Fruit fly (Drosophila melanogaster) whole organism: ENCODE measurements around the gene MagR.

Experiments
- CG8478 ChIP-seq: fragments of >200 bp; optimal IDR thresholded peaks from 2 replicates; lab custom pipeline; 2018; ENCODE audit warnings: inconsistent platforms
- Dll ChIP-seq: fragments of >200 bp; optimal IDR thresholded peaks from 2 replicates; lab custom pipeline; 2017
- EcR ChIP-seq, 2 experiments: fragments of >200 bp; optimal IDR thresholded peaks; 2 replicates each; lab custom pipeline; 2017; ENCODE audit warnings: missing biosample characterization in 2 of 2, missing genetic modification characterization in 2 of 2, missing genetic modification reagents in 2 of 2
- pan ChIP-seq: fragments of >200 bp; optimal IDR thresholded peaks from 2 replicates; lab custom pipeline; 2017
- psq ChIP-seq: fragments of >200 bp; optimal IDR thresholded peaks from 2 replicates; lab custom pipeline; 2017
- usp ChIP-seq: fragments of >200 bp; optimal IDR thresholded peaks from 2 replicates; lab custom pipeline; 2017; ENCODE audit warnings: missing biosample characterization, missing genetic modification characterization, mixed read lengths

The MagR gene

dm6 chrX:15733995-15734394 lies at the start of gene MagR, which contains the start of gene CG12379:
Gene MagR (plus strand): TSS chrX:15734270.
Gene CG12379 (minus strand): TSS chrX:15733996.
- TF ChIP-seq CG8478 (no peak), usp (GFP tag; lab: Kevin White, UChicago) (no peak), Dll (lab: Kevin White, UChicago) (no peak), pan (lab: Kevin White, UChicago) (no peak), psq (no peak), EcR (GFP tag; optimal IDR thresholded peaks at IDR 0.05; lab: Kevin White, UChicago) (no peak)

dm6 chrX:15684419-15684818 lies 49.7 kb upstream of the MagR start:
- no peak for TF ChIP-seq usp (GFP tag; lab: Kevin White, UChicago)
- TF ChIP-seq pan (lab: Kevin White, UChicago), result no peak
- no peak for TF ChIP-seq psq
- TF ChIP-seq Dll (lab: Kevin White, UChicago), result no peak
- no peak for TF ChIP-seq EcR (GFP tag; optimal IDR thresholded peaks at IDR 0.05; lab: Kevin White, UChicago)
- TF ChIP-seq CG8478, result no peak

- TF ChIP-seq CG8478, result no peak
- no peak for TF ChIP-seq Dll (lab: Kevin White, UChicago)
- TF ChIP-seq usp (GFP tag; lab: Kevin White, UChicago), result no peak
- TF ChIP-seq psq, result no peak
- TF ChIP-seq EcR (GFP tag; optimal IDR thresholded peaks at IDR 0.05; lab: Kevin White, UChicago), result no peak
- TF ChIP-seq pan (lab: Kevin White, UChicago), result no peak
Observed at dm6 chrX:15688757-15689156, 45.3 kb upstream of the MagR start, which contains the start of gene CG15599. Gene CG15599 (minus strand): TSS chrX:15688857.

dm6 chrX:15696854-15697540 lies 37.1 kb upstream of the MagR start, which contains the start of gene CG8128:
Gene CG8128 (plus strand): TSS chrX:15697494.
- no peak for TF ChIP-seq Dll (lab: Kevin White, UChicago)

dm6 chrX:15697581-15698208 lies 36.4 kb upstream of the MagR start:
- no peak for TF ChIP-seq psq
- no peak for TF ChIP-seq pan (lab: Kevin White, UChicago)
- TF ChIP-seq CG8478, result no peak
- TF ChIP-seq usp (GFP tag; lab: Kevin White, UChicago), result no peak
- TF ChIP-seq EcR (GFP tag; optimal IDR thresholded peaks at IDR 0.05; lab: Kevin White, UChicago), result no peak
- TF ChIP-seq Dll (lab: Kevin White, UChicago), result no peak

- TF ChIP-seq CG8478, result no peak
- no peak for TF ChIP-seq pan (lab: Kevin White, UChicago)
- no peak for TF ChIP-seq psq
- no peak for TF ChIP-seq EcR (GFP tag; optimal IDR thresholded peaks at IDR 0.05; lab: Kevin White, UChicago)
Observed at dm6 chrX:15701047-15701446, 33.0 kb upstream of the MagR start, which contains the start of gene CG9240. Gene CG9240 (minus strand): TSS chrX:15701259.

dm6 chrX:15703720-15704206 lies 30.3 kb upstream of the MagR start, which contains the start of the genes Pis and Hap40:
Gene Pis (minus strand): TSS chrX:15703770.
Gene Hap40 (plus strand): TSS chrX:15704125.
- TF ChIP-seq usp (GFP tag; lab: Kevin White, UChicago), result no peak

- TF ChIP-seq usp (GFP tag; lab: Kevin White, UChicago), result no peak
Observed at dm6 chrX:15709624-15709983, 24.5 kb upstream of the MagR start.

dm6 chrX:15709984-15710750 lies 23.9 kb upstream of the MagR start, which contains the start of the genes CG9281 and CG15601:
Gene CG9281 (minus strand): TSS chrX:15710539.
Gene CG15601 (plus strand): TSS chrX:15710647.
- TF ChIP-seq CG8478 (peak; percentile 52), EcR (GFP tag; optimal IDR thresholded peaks at IDR 0.05; lab: Kevin White, UChicago) (no peak)

dm6 chrX:15710751-15711179 lies 23.3 kb upstream of the MagR start:
- TF ChIP-seq EcR (GFP tag; optimal IDR thresholded peaks at IDR 0.05; lab: Kevin White, UChicago) (no peak), Dll (lab: Kevin White, UChicago) (no peak), pan (lab: Kevin White, UChicago) (no peak), CG8478 (no peak), usp (GFP tag; lab: Kevin White, UChicago) (no peak), psq (no peak)

dm6 chrX:15712409-15712808 lies 21.7 kb upstream of the MagR start, which contains the start of gene HUWE1:
Gene HUWE1 (plus strand): TSS chrX:15712628.
- TF ChIP-seq Dll (lab: Kevin White, UChicago) (no peak), EcR (GFP tag; optimal IDR thresholded peaks at IDR 0.05; lab: Kevin White, UChicago) (no peak), usp (GFP tag; lab: Kevin White, UChicago) (no peak), psq (no peak), CG8478 (no peak), pan (lab: Kevin White, UChicago) (no peak)

- no peak for TF ChIP-seq Dll (lab: Kevin White, UChicago)
- no peak for TF ChIP-seq psq
Observed at dm6 chrX:15731968-15732367, 2.1 kb upstream of the MagR start, which contains the start of gene CG8191. Gene CG8191 (plus strand): TSS chrX:15732178.
